Fruit fly (Drosophila melanogaster) whole organism: Measurements from ENCODE around the gene CG15578.

Experiments used
- CG8478 ChIP-seq: fragments of >200 bp; optimal IDR thresholded peaks from 2 replicates; lab custom pipeline; 2018; ENCODE audit warnings: inconsistent platforms
- Dll ChIP-seq: fragments of >200 bp; optimal IDR thresholded peaks from 2 replicates; lab custom pipeline; 2017
- EcR ChIP-seq, 2 experiments: fragments of >200 bp; optimal IDR thresholded peaks; 2 replicates each; lab custom pipeline; 2017; ENCODE audit warnings: missing biosample characterization in 2 of 2, missing genetic modification characterization in 2 of 2, missing genetic modification reagents in 2 of 2
- pan ChIP-seq: fragments of >200 bp; optimal IDR thresholded peaks from 2 replicates; lab custom pipeline; 2017
- psq ChIP-seq: fragments of >200 bp; optimal IDR thresholded peaks from 2 replicates; lab custom pipeline; 2017
- usp ChIP-seq: fragments of >200 bp; optimal IDR thresholded peaks from 2 replicates; lab custom pipeline; 2017; ENCODE audit warnings: missing biosample characterization, missing genetic modification characterization, mixed read lengths

DNA sequence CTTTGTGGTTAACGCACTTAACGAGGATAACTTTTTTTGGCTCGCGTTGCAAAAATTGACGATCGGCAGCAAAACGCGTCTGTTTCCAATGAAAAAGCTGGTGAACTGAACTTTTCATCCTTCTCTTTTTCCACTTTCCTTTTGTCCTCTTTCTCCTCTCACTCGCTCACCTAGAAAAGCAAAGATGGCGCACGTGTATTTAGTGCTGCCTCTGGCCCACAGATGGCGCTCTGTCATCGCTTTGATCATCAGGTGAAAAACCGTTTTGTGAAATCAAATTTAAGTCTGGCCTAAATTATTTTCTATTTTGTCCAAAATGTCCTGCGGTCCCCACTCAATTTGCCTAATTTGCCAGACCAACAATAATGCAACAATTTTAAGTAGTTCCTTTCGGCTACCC lies 15.7 kb upstream of the CG15578 start:
- TF ChIP-seq Dll (lab: Kevin White, UChicago), result no peak
- no peak for TF ChIP-seq EcR (GFP tag; optimal IDR thresholded peaks at IDR 0.05; lab: Kevin White, UChicago)
- no peak for TF ChIP-seq CG8478
- TF ChIP-seq usp (GFP tag; lab: Kevin White, UChicago), result no peak
- no peak for TF ChIP-seq pan
- no peak for TF ChIP-seq psq (lab: Kevin White, UChicago)
